Worm (Caenorhabditis elegans) whole organism, late embryonic: ENCODE measurements around the gene F22B3.7.

Source experiments
- F13H6.1 ChIP-seq: sonication (generic microtip); optimal IDR thresholded peaks from 2 replicates; lab custom pipeline; 2016; ENCODE audit warnings: missing genetic modification characterization, missing compliant biosample characterization
- K09A11.1 ChIP-seq: sonication (generic microtip); optimal IDR thresholded peaks from 2 replicates; lab custom pipeline; 2017; ENCODE audit warnings: antibody characterized with exemption, mild to moderate bottlenecking, missing genetic modification characterization, missing compliant biosample characterization; ENCODE audit not compliant: insufficient read depth
- T23F11.4 ChIP-seq: fragments of 200-800 bp; sonication (Bioruptor generic); optimal IDR thresholded peaks from 2 replicates; lab custom pipeline; 2018; ENCODE audit warnings: mild to moderate bottlenecking, missing genetic modification characterization, missing compliant biosample characterization
- Y22D7AL.16 ChIP-seq: sonication (generic microtip); optimal IDR thresholded peaks from 2 replicates; lab custom pipeline; 2016; ENCODE audit warnings: missing genetic modification characterization, missing compliant biosample characterization
- ahr-1 ChIP-seq: sonication (generic microtip); optimal IDR thresholded peaks from 2 replicates; lab custom pipeline; 2016; ENCODE audit warnings: missing genetic modification characterization, missing compliant biosample characterization
- ceh-14 ChIP-seq: sonication (generic microtip); optimal IDR thresholded peaks from 2 replicates; lab custom pipeline; 2016; ENCODE audit warnings: missing genotype, missing genetic modification characterization, missing compliant biosample characterization
- ceh-18 ChIP-seq: sonication (generic microtip); optimal IDR thresholded peaks from 2 replicates; lab custom pipeline; 2016; ENCODE audit warnings: missing genetic modification characterization, missing compliant biosample characterization
- ceh-19 ChIP-seq: fragments of 200-800 bp; sonication (Bioruptor generic); optimal IDR thresholded peaks from 2 replicates; lab custom pipeline; 2018; ENCODE audit warnings: mild to moderate bottlenecking, missing genetic modification characterization, missing compliant biosample characterization
- ceh-2 ChIP-seq: sonication (generic microtip); optimal IDR thresholded peaks from 2 replicates; lab custom pipeline; 2016; ENCODE audit warnings: missing genotype, missing genetic modification characterization, missing compliant biosample characterization
- ceh-22 ChIP-seq: sonication (generic microtip); optimal IDR thresholded peaks from 2 replicates; lab custom pipeline; 2017; ENCODE audit warnings: missing biosample characterization, missing genetic modification characterization
- ceh-31 ChIP-seq: sonication (generic microtip); optimal IDR thresholded peaks from 2 replicates; lab custom pipeline; 2016; ENCODE audit warnings: missing genetic modification characterization, missing compliant biosample characterization
- ceh-34 ChIP-seq: sonication (generic microtip); optimal IDR thresholded peaks from 2 replicates; lab custom pipeline; 2016; ENCODE audit warnings: mild to moderate bottlenecking, missing genetic modification characterization, missing compliant biosample characterization
- ceh-9 ChIP-seq: sonication (generic microtip); optimal IDR thresholded peaks from 2 replicates; lab custom pipeline; 2016; ENCODE audit warnings: mild to moderate bottlenecking, missing genetic modification characterization, inconsistent platforms, missing compliant biosample characterization
- che-1 ChIP-seq: sonication (generic microtip); optimal IDR thresholded peaks from 2 replicates; lab custom pipeline; 2016; ENCODE audit warnings: mild to moderate bottlenecking, missing genetic modification characterization, missing compliant biosample characterization
- dmd-4 ChIP-seq: sonication (generic microtip); optimal IDR thresholded peaks from 2 replicates; lab custom pipeline; 2016; ENCODE audit warnings: borderline replicate concordance, missing genetic modification characterization, missing compliant biosample characterization
- elt-4 ChIP-seq: sonication (generic microtip); optimal IDR thresholded peaks from 2 replicates; lab custom pipeline; 2016; ENCODE audit warnings: missing genetic modification characterization, missing compliant biosample characterization
- eyg-1 ChIP-seq: sonication (generic microtip); optimal IDR thresholded peaks from 2 replicates; lab custom pipeline; 2016; ENCODE audit warnings: missing genotype, missing genetic modification characterization, missing compliant biosample characterization
- fax-1 ChIP-seq: sonication (generic microtip); optimal IDR thresholded peaks from 2 replicates; lab custom pipeline; 2016; ENCODE audit warnings: missing genotype, missing genetic modification characterization, missing compliant biosample characterization
- fkh-10 ChIP-seq: fragments of 150-350 bp; optimal IDR thresholded peaks from 2 replicates; lab custom pipeline; 2014; ENCODE audit warnings: missing biosample characterization, missing genetic modification reagents, missing genetic modification characterization
- fkh-6 ChIP-seq: sonication (generic microtip); optimal IDR thresholded peaks from 2 replicates; lab custom pipeline; 2016; ENCODE audit warnings: missing genetic modification characterization, missing compliant biosample characterization
- gmeb-2 ChIP-seq: sonication (generic microtip); optimal IDR thresholded peaks from 2 replicates; lab custom pipeline; 2016; ENCODE audit warnings: missing genetic modification characterization, inconsistent platforms, missing compliant biosample characterization
- hlh-13 ChIP-seq: fragments of 200-800 bp; sonication (Bioruptor generic); optimal IDR thresholded peaks from 2 replicates; lab custom pipeline; 2018; ENCODE audit warnings: mild to moderate bottlenecking, missing genetic modification characterization, missing compliant biosample characterization
- hlh-30 ChIP-seq: sonication (generic microtip); optimal IDR thresholded peaks from 2 replicates; lab custom pipeline; 2017; ENCODE audit warnings: antibody characterized with exemption, missing genetic modification characterization, missing compliant biosample characterization; ENCODE audit not compliant: insufficient read depth
- hlh-8 ChIP-seq: sonication (generic microtip); optimal IDR thresholded peaks from 2 replicates; lab custom pipeline; 2016; ENCODE audit warnings: missing genotype, missing genetic modification characterization, missing compliant biosample characterization
- lin-11 ChIP-seq: fragments of 200-800 bp; sonication (Bioruptor generic); optimal IDR thresholded peaks from 2 replicates; lab custom pipeline; 2018; ENCODE audit warnings: mild to moderate bottlenecking, missing genetic modification characterization, missing compliant biosample characterization
- madf-2 ChIP-seq: sonication (generic microtip); optimal IDR thresholded peaks from 2 replicates; lab custom pipeline; 2017; ENCODE audit warnings: missing genetic modification characterization, missing compliant biosample characterization
- mec-3 ChIP-seq: sonication (generic microtip); optimal IDR thresholded peaks from 2 replicates; lab custom pipeline; 2016; ENCODE audit warnings: borderline replicate concordance, missing genetic modification characterization, missing compliant biosample characterization
- nhr-11 ChIP-seq: fragments of 150-350 bp; optimal IDR thresholded peaks from 2 replicates; lab custom pipeline; 2014; ENCODE audit warnings: missing biosample characterization, missing genetic modification characterization
- nhr-232 ChIP-seq: sonication (generic microtip); optimal IDR thresholded peaks from 2 replicates; lab custom pipeline; 2016; ENCODE audit warnings: missing genetic modification characterization, missing compliant biosample characterization
- npax-4 ChIP-seq: sonication (generic microtip); optimal IDR thresholded peaks from 2 replicates; lab custom pipeline; 2016; ENCODE audit warnings: missing genetic modification characterization, missing compliant biosample characterization
- odd-2 ChIP-seq: sonication (generic microtip); optimal IDR thresholded peaks from 2 replicates; lab custom pipeline; 2017; ENCODE audit warnings: antibody characterized with exemption, mild to moderate bottlenecking, missing genetic modification characterization, missing compliant biosample characterization
- pat-9 ChIP-seq: fragments of 200-800 bp; sonication (Bioruptor generic); optimal IDR thresholded peaks from 2 replicates; lab custom pipeline; 2018; ENCODE audit warnings: mild to moderate bottlenecking, missing genetic modification characterization, moderate library complexity, missing compliant biosample characterization
- pha-4 ChIP-seq: fragments of 150-350 bp; optimal IDR thresholded peaks from 2 replicates; lab custom pipeline; 2018; ENCODE audit warnings: missing biosample characterization, missing genetic modification reagents, missing genetic modification characterization
- pqm-1 ChIP-seq: sonication (generic microtip); optimal IDR thresholded peaks from 2 replicates; lab custom pipeline; 2016; ENCODE audit warnings: missing genetic modification characterization, missing compliant biosample characterization
- pros-1 ChIP-seq: fragments of 150-350 bp; optimal IDR thresholded peaks from 2 replicates; lab custom pipeline; 2014; ENCODE audit warnings: missing biosample characterization, missing genetic modification reagents, missing genetic modification characterization
- ref-2 ChIP-seq: sonication (generic microtip); optimal IDR thresholded peaks from 2 replicates; lab custom pipeline; 2016; ENCODE audit warnings: missing genetic modification characterization, missing compliant biosample characterization
- sdc-2 ChIP-seq: sonication (generic microtip); optimal IDR thresholded peaks from 2 replicates; lab custom pipeline; 2016; ENCODE audit warnings: missing genotype, missing genetic modification characterization, missing compliant biosample characterization
- sox-2 ChIP-seq: fragments of 200-800 bp; sonication (Bioruptor generic); IDR thresholded peaks from 2 replicates; pipeline ENCODE4 v1.3.6; 2022; ENCODE audit warnings: missing genetic modification reagents, missing genetic modification characterization, missing compliant biosample characterization
- syd-9 ChIP-seq: sonication (generic microtip); optimal IDR thresholded peaks from 2 replicates; lab custom pipeline; 2016; ENCODE audit warnings: mild to moderate bottlenecking, missing genetic modification characterization, moderate library complexity, missing compliant biosample characterization
- tbx-7 ChIP-seq: sonication (generic microtip); optimal IDR thresholded peaks from 2 replicates; lab custom pipeline; 2016; ENCODE audit warnings: missing genotype, missing genetic modification characterization, missing compliant biosample characterization
- unc-3 ChIP-seq, 2 experiments: fragments of 200-800 bp in 1 of 2; sonication (Bioruptor generic) in 1 of 2; sonication (generic microtip) in 1 of 2; conservative IDR thresholded peaks in 1 of 2; optimal IDR thresholded peaks in 1 of 2; 2 replicates each; pipeline versions ENCODE4 v1.3.6 to Lab custom; 2016 to 2022; ENCODE audit warnings: missing compliant biosample characterization in 2 of 2, missing genetic modification characterization in 2 of 2, missing genetic modification reagents in 1 of 2
- unc-42 ChIP-seq: sonication (generic microtip); optimal IDR thresholded peaks from 2 replicates; lab custom pipeline; 2016; ENCODE audit warnings: missing genotype, missing genetic modification characterization, missing compliant biosample characterization
- unc-55 ChIP-seq: sonication (generic microtip); optimal IDR thresholded peaks from 2 replicates; lab custom pipeline; 2017; ENCODE audit warnings: missing biosample characterization, missing genetic modification reagents, missing genetic modification characterization
- unc-86 ChIP-seq: sonication (generic microtip); optimal IDR thresholded peaks from 2 replicates; lab custom pipeline; 2016; ENCODE audit warnings: missing genetic modification characterization, missing compliant biosample characterization
- ztf-16 ChIP-seq: sonication (generic microtip); optimal IDR thresholded peaks from 2 replicates; lab custom pipeline; 2017; ENCODE audit warnings: missing genetic modification characterization, missing compliant biosample characterization

The F22B3.7 gene

ce11 chrIV:11459684-11460083, 38.1 kb upstream of the F22B3.7 start, which contains the start of gene npr-3:
TSS of gene npr-3 (plus strand) at chrIV:11459984.
- TF ChIP-seq che-1 (tag; lab: Kevin White, UChicago) (no peak), ceh-14 (tag; lab: Kevin White, UChicago) (no peak), gmeb-2 (no peak), unc-86 (tag; lab: Kevin White, UChicago) (no peak), pat-9 (tag; lab: Kevin White, UChicago) (no peak), tbx-7 (tag; lab: Kevin White, UChicago) (no peak), hlh-30 (tag; lab: Kevin White, UChicago) (no peak), ceh-19 (GFP tag; lab: Kevin White, UChicago) (no peak), ztf-16 (tag; lab: Kevin White, UChicago) (no peak), hlh-8 (no peak), T23F11.4 (no peak), eyg-1 (tag; lab: Kevin White, UChicago) (no peak), ceh-2 (tag; lab: Kevin White, UChicago) (no peak), K09A11.1 (tag; lab: Kevin White, UChicago) (no peak), ceh-34 (tag; lab: Kevin White, UChicago) (no peak), sdc-2 (tag; lab: Kevin White, UChicago) (no peak), odd-2 (no peak)

ce11 chrIV:11458700-11459263, 37.2 kb upstream of the F22B3.7 start:
- no peak for TF ChIP-seq syd-9
- TF ChIP-seq madf-2 (tag; lab: Kevin White, UChicago): no peak
- no peak for TF ChIP-seq F13H6.1
- no peak for TF ChIP-seq sox-2 (GFP tag; lab: Robert Waterston, UW)
- no peak for TF ChIP-seq che-1 (tag; lab: Kevin White, UChicago)
- no peak for TF ChIP-seq ceh-22 (tag; lab: Kevin White, UChicago)

ce11 chrIV:11455824-11456223, 34.2 kb upstream of the F22B3.7 start:
- TF ChIP-seq ref-2 (tag; lab: Kevin White, UChicago): no peak
- TF ChIP-seq dmd-4 (tag; lab: Kevin White, UChicago): no peak
- TF ChIP-seq ceh-18 (tag; lab: Kevin White, UChicago): no peak
- TF ChIP-seq hlh-13 (GFP tag; lab: Kevin White, UChicago): no peak
- TF ChIP-seq nhr-232 (tag; lab: Kevin White, UChicago): no peak
- no peak for TF ChIP-seq unc-55
- no peak for TF ChIP-seq ceh-22 (tag; lab: Kevin White, UChicago)
- no peak for TF ChIP-seq lin-11 (tag; lab: Kevin White, UChicago)
- no peak for TF ChIP-seq npax-4 (tag; lab: Kevin White, UChicago)
- no peak for TF ChIP-seq pqm-1 (tag; lab: Kevin White, UChicago)
- TF ChIP-seq pha-4 (tag; lab: Kevin White, UChicago): no peak
- no peak for TF ChIP-seq pros-1
- TF ChIP-seq fkh-10 (GFP tag; lab: Kevin White, UChicago): no peak
- no peak for TF ChIP-seq sox-2 (GFP tag; lab: Robert Waterston, UW)
- TF ChIP-seq K09A11.1 (tag; lab: Kevin White, UChicago): no peak
- TF ChIP-seq gmeb-2: no peak
- no peak for TF ChIP-seq ztf-16 (tag; lab: Kevin White, UChicago)
- TF ChIP-seq ceh-31 (tag; lab: Kevin White, UChicago): no peak
- no peak for TF ChIP-seq elt-4 (tag; lab: Kevin White, UChicago)

- no peak for TF ChIP-seq fkh-6 (tag; lab: Kevin White, UChicago)
- no peak for TF ChIP-seq unc-42 (tag; lab: Kevin White, UChicago)
- TF ChIP-seq ceh-31 (tag; lab: Kevin White, UChicago): no peak
- no peak for TF ChIP-seq F13H6.1
- no peak for TF ChIP-seq ref-2 (tag; lab: Kevin White, UChicago)
- no peak for TF ChIP-seq ceh-34 (tag; lab: Kevin White, UChicago)
- no peak for TF ChIP-seq ahr-1 (tag; lab: Kevin White, UChicago)
- no peak for TF ChIP-seq unc-3 (GFP tag; conservative IDR thresholded peaks at IDR 0.05; lab: Robert Waterston, UW)
- no peak for TF ChIP-seq unc-3 (tag; optimal IDR thresholded peaks at IDR 0.05; lab: Kevin White, UChicago)
- no peak for TF ChIP-seq pat-9 (tag; lab: Kevin White, UChicago)
- TF ChIP-seq npax-4 (tag; lab: Kevin White, UChicago): no peak
- no peak for TF ChIP-seq ceh-9 (tag; lab: Kevin White, UChicago)
- TF ChIP-seq fax-1 (tag; lab: Kevin White, UChicago): no peak
- TF ChIP-seq nhr-11: no peak
- TF ChIP-seq fkh-10 (GFP tag; lab: Kevin White, UChicago): no peak
- no peak for TF ChIP-seq mec-3 (tag; lab: Kevin White, UChicago)
- TF ChIP-seq Y22D7AL.16 (tag; lab: Kevin White, UChicago): no peak
These were observed 31.3 kb upstream of the F22B3.7 start for ce11 chrIV:11452928-11453327.
